Fruit fly (Drosophila melanogaster) Kc167 (cell line): ENCODE data around the gene Pgant35A.

Experiments
- Sin3A ChIP-seq: fragments of >200 bp; optimal IDR thresholded peaks from 2 replicates; lab custom pipeline; 2018; ENCODE audit warnings: missing external identifiers
- h ChIP-seq: fragments of >200 bp; optimal IDR thresholded peaks from 3 replicates; lab custom pipeline; 2018; ENCODE audit warnings: missing external identifiers
- insv ChIP-seq: fragments of >200 bp; optimal IDR thresholded peaks from 3 replicates; lab custom pipeline; 2018; ENCODE audit warnings: missing external identifiers
- psq ChIP-seq: fragments of >200 bp; optimal IDR thresholded peaks from 2 replicates; lab custom pipeline; 2017; ENCODE audit warnings: missing external identifiers

dm6 chr2L:14398562-14398961 lies 39.5 kb downstream of the Pgant35A start:
- no peak for TF ChIP-seq insv
- TF ChIP-seq psq = no peak
- no peak for TF ChIP-seq Sin3A
- TF ChIP-seq h = no peak
